Fruit fly (Drosophila melanogaster) whole organism, embryonic: ENCODE results near the gene CG7231.
A peak's percentile ranks its signal among the peaks of the same experiment; 100 is the strongest.

Source experiments
- Aef1 ChIP-seq: fragments of 200-800 bp; sonication (Bioruptor generic); IDR thresholded peaks from 3 replicates; pipeline ENCODE4 v1.3.6; 2022; ENCODE audit warnings: missing biosample characterization, missing genetic modification characterization
- CG9817 ChIP-seq: fragments of 200-800 bp; sonication (Bioruptor generic); optimal IDR thresholded peaks from 2 replicates; lab custom pipeline; 2018; ENCODE audit warnings: missing biosample characterization, mild to moderate bottlenecking, missing genetic modification characterization, moderate library complexity
- Jarid2 ChIP-seq: fragments of 200-800 bp; sonication (Bioruptor generic); optimal IDR thresholded peaks from 3 replicates; lab custom pipeline; 2017; ENCODE audit warnings: mild to moderate bottlenecking, missing biosample characterization, missing genetic modification reagents, missing genetic modification characterization
- MESR4 ChIP-seq: fragments of 200-800 bp; sonication (Bioruptor generic); optimal IDR thresholded peaks from 2 replicates; lab custom pipeline; 2018; ENCODE audit warnings: missing biosample characterization, mild to moderate bottlenecking, missing genetic modification characterization, moderate library complexity
- ac ChIP-seq: fragments of 200-800 bp; sonication (Bioruptor generic); optimal IDR thresholded peaks from 3 replicates; lab custom pipeline; 2017; ENCODE audit warnings: missing biosample characterization, mild to moderate bottlenecking, missing genetic modification characterization
- jing ChIP-seq: fragments of 200-800 bp; sonication (Bioruptor generic); optimal IDR thresholded peaks from 2 replicates; lab custom pipeline; 2018; ENCODE audit warnings: missing biosample characterization, mild to moderate bottlenecking, missing genetic modification characterization
- org-1 ChIP-seq: fragments of 200-800 bp; sonication (Bioruptor generic); optimal IDR thresholded peaks from 2 replicates; lab custom pipeline; 2017; ENCODE audit warnings: missing biosample characterization, missing genetic modification characterization
- stwl ChIP-seq: fragments of 200-800 bp; sonication (Bioruptor generic); optimal IDR thresholded peaks from 3 replicates; lab custom pipeline; 2018; ENCODE audit warnings: missing biosample characterization, mild to moderate bottlenecking, missing genetic modification characterization, moderate library complexity
- trh ChIP-seq: fragments of 200-800 bp; sonication (Bioruptor generic); optimal IDR thresholded peaks from 2 replicates; lab custom pipeline; 2016; ENCODE audit warnings: missing biosample characterization, missing genetic modification characterization

DNA sequence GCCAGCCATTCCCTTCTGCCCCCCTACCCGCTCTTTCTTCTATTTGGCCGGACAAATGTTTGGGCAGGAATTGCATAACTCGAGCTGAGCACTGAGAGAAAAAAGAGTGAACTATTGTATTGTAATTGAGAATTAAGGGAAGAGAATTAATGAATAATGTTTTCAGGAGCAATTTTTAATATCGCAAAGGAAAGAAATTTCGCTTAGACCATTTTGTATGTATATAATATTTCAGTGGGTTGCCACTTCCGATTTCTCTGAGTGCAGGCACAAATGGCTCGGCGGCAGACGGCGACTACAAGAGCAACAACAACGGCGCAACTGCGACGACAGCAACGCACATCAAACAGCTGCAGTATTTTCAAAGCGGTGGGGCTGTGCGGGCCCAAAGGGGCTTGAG, 19.1 kb upstream of the CG7231 start:
- TF ChIP-seq jing, result peak; percentile 59
- TF ChIP-seq MESR4, result no peak
- TF ChIP-seq Jarid2 (GFP tag; lab: Kevin White, UChicago), result peak; percentile 20
- peak; percentile 65 for TF ChIP-seq org-1 (GFP tag; lab: Kevin White, UChicago)
- TF ChIP-seq stwl (tag; lab: Kevin White, UChicago), result no peak
- no peak for TF ChIP-seq ac (GFP tag; lab: Kevin White, UChicago)
- TF ChIP-seq Aef1, result peak; percentile 82
- TF ChIP-seq trh (GFP tag; lab: Kevin White, UChicago), result peak; percentile 47
- TF ChIP-seq CG9817 (tag; lab: Kevin White, UChicago), result peak; percentile 47
